Worm (Caenorhabditis elegans) whole organism, late embryonic: ENCODE results near the gene ergi-3.

ENCODE experiments used
- ama-1 ChIP-seq: fragments of 150-350 bp; optimal IDR thresholded peaks from 2 replicates; lab custom pipeline; 2014
- ceh-24 ChIP-seq: sonication (generic microtip); optimal IDR thresholded peaks from 2 replicates; lab custom pipeline; 2016; ENCODE audit warnings: mild to moderate bottlenecking, missing genetic modification characterization, missing compliant biosample characterization
- ceh-31 ChIP-seq: sonication (generic microtip); optimal IDR thresholded peaks from 2 replicates; lab custom pipeline; 2016; ENCODE audit warnings: missing genetic modification characterization, missing compliant biosample characterization
- che-1 ChIP-seq: sonication (generic microtip); optimal IDR thresholded peaks from 2 replicates; lab custom pipeline; 2016; ENCODE audit warnings: mild to moderate bottlenecking, missing genetic modification characterization, missing compliant biosample characterization
- dmd-4 ChIP-seq: sonication (generic microtip); optimal IDR thresholded peaks from 2 replicates; lab custom pipeline; 2016; ENCODE audit warnings: borderline replicate concordance, missing genetic modification characterization, missing compliant biosample characterization
- dve-1 ChIP-seq: sonication (generic microtip); optimal IDR thresholded peaks from 2 replicates; lab custom pipeline; 2017; ENCODE audit warnings: antibody characterized with exemption, mild to moderate bottlenecking, missing genetic modification characterization, missing compliant biosample characterization
- nhr-11 ChIP-seq: fragments of 150-350 bp; optimal IDR thresholded peaks from 2 replicates; lab custom pipeline; 2014; ENCODE audit warnings: missing biosample characterization, missing genetic modification characterization
- odd-2 ChIP-seq: sonication (generic microtip); optimal IDR thresholded peaks from 2 replicates; lab custom pipeline; 2017; ENCODE audit warnings: antibody characterized with exemption, mild to moderate bottlenecking, missing genetic modification characterization, missing compliant biosample characterization
- pha-4 ChIP-seq: fragments of 150-350 bp; optimal IDR thresholded peaks from 2 replicates; lab custom pipeline; 2018; ENCODE audit warnings: missing biosample characterization, missing genetic modification reagents, missing genetic modification characterization
- pqm-1 ChIP-seq: sonication (generic microtip); optimal IDR thresholded peaks from 2 replicates; lab custom pipeline; 2016; ENCODE audit warnings: missing genetic modification characterization, missing compliant biosample characterization
- sdc-2 ChIP-seq: sonication (generic microtip); optimal IDR thresholded peaks from 2 replicates; lab custom pipeline; 2016; ENCODE audit warnings: missing genotype, missing genetic modification characterization, missing compliant biosample characterization
- unc-55 ChIP-seq: sonication (generic microtip); optimal IDR thresholded peaks from 2 replicates; lab custom pipeline; 2017; ENCODE audit warnings: missing biosample characterization, missing genetic modification reagents, missing genetic modification characterization

ce11 chrX:15586192-15586591 is 30.4 kb downstream of the ergi-3 start:
- TF ChIP-seq nhr-11 (tag; lab: Kevin White, UChicago) (no peak), unc-55 (GFP tag; lab: Kevin White, UChicago) (no peak), sdc-2 (tag; lab: Kevin White, UChicago) (no peak), che-1 (tag; lab: Kevin White, UChicago) (no peak), odd-2 (tag; lab: Kevin White, UChicago) (no peak), pha-4 (tag; lab: Kevin White, UChicago) (no peak), ceh-31 (tag; lab: Kevin White, UChicago) (no peak), ceh-24 (tag; lab: Kevin White, UChicago) (no peak), ama-1 (lab: Kevin White, UChicago) (no peak), dmd-4 (no peak), pqm-1 (tag; lab: Kevin White, UChicago) (no peak), dve-1 (tag; lab: Kevin White, UChicago) (no peak)
